Fruit fly (Drosophila melanogaster) whole organism, embryonic: ENCODE results near the gene CG46059.

Experiments
- ATbp ChIP-seq: fragments of 200-800 bp; sonication (Bioruptor generic); optimal IDR thresholded peaks from 2 replicates; lab custom pipeline; 2017; ENCODE audit warnings: missing biosample characterization, mild to moderate bottlenecking, missing genetic modification characterization, missing genetic modification reagents
- Atf3 ChIP-seq: fragments of 200-800 bp; sonication (Bioruptor generic); optimal IDR thresholded peaks from 3 replicates; lab custom pipeline; 2016; ENCODE audit warnings: missing biosample characterization, missing genetic modification characterization
- Bdp1 ChIP-seq: fragments of 200-800 bp; sonication (Bioruptor generic); optimal IDR thresholded peaks from 3 replicates; lab custom pipeline; 2016; ENCODE audit warnings: missing biosample characterization, missing genetic modification characterization
- CG12155 ChIP-seq: fragments of 200-800 bp; sonication (Bioruptor generic); optimal IDR thresholded peaks from 3 replicates; lab custom pipeline; 2016; ENCODE audit warnings: missing biosample characterization, missing genetic modification characterization
- CG13424 ChIP-seq: fragments of 200-800 bp; sonication (Bioruptor generic); optimal IDR thresholded peaks from 2 replicates; lab custom pipeline; 2019; ENCODE audit warnings: missing biosample characterization, mild to moderate bottlenecking, missing genetic modification characterization, moderate library complexity
- CG15696 ChIP-seq: fragments of 200-800 bp; sonication (Bioruptor generic); optimal IDR thresholded peaks from 2 replicates; lab custom pipeline; 2019; ENCODE audit warnings: missing biosample characterization, mild to moderate bottlenecking, missing genetic modification characterization, moderate library complexity
- CG16863 ChIP-seq: fragments of 200-800 bp; sonication (Bioruptor generic); optimal IDR thresholded peaks from 3 replicates; lab custom pipeline; 2016; ENCODE audit warnings: missing biosample characterization, missing genetic modification characterization
- CG2120 ChIP-seq: fragments of 200-800 bp; sonication (Bioruptor generic); optimal IDR thresholded peaks from 3 replicates; lab custom pipeline; 2016; ENCODE audit warnings: missing biosample characterization, missing genetic modification characterization
- CG2678 ChIP-seq: fragments of 200-800 bp; sonication (Bioruptor generic); optimal IDR thresholded peaks from 3 replicates; lab custom pipeline; 2019; ENCODE audit warnings: missing biosample characterization, mild to moderate bottlenecking, missing genetic modification characterization, moderate library complexity
- CG3847 ChIP-seq: fragments of 200-800 bp; sonication (Bioruptor generic); IDR thresholded peaks from 2 replicates; pipeline ENCODE4 v1.3.6; 2022; ENCODE audit warnings: missing biosample characterization, missing genetic modification characterization
- CG4820 ChIP-seq: fragments of 200-800 bp; sonication (Bioruptor generic); optimal IDR thresholded peaks from 3 replicates; lab custom pipeline; 2016; ENCODE audit warnings: missing biosample characterization, missing genetic modification characterization
- CG6689 ChIP-seq: fragments of 200-800 bp; sonication (Bioruptor generic); IDR thresholded peaks from 2 replicates; pipeline ENCODE4 v1.3.6; 2022; ENCODE audit warnings: missing biosample characterization, missing genetic modification characterization
- CG7745 ChIP-seq: fragments of 200-800 bp; sonication (Bioruptor generic); optimal IDR thresholded peaks from 2 replicates; lab custom pipeline; 2018; ENCODE audit warnings: missing biosample characterization, mild to moderate bottlenecking, missing genetic modification characterization, moderate library complexity
- CG7839 ChIP-seq: fragments of 200-800 bp; sonication (Bioruptor generic); optimal IDR thresholded peaks from 3 replicates; lab custom pipeline; 2018; ENCODE audit warnings: missing biosample characterization, mild to moderate bottlenecking, missing genetic modification characterization, moderate library complexity
- CG9727 ChIP-seq: fragments of 200-800 bp; sonication (Bioruptor generic); optimal IDR thresholded peaks from 3 replicates; lab custom pipeline; 2017; ENCODE audit warnings: missing biosample characterization, mild to moderate bottlenecking, missing genetic modification characterization
- Dip3 ChIP-seq: fragments of 200-800 bp; sonication (Bioruptor generic); optimal IDR thresholded peaks from 3 replicates; lab custom pipeline; 2016; ENCODE audit warnings: missing biosample characterization, missing genetic modification characterization
- Doc3 ChIP-seq: fragments of 200-800 bp; sonication (Bioruptor generic); IDR thresholded peaks from 3 replicates; pipeline ENCODE4 v1.3.6; 2022; ENCODE audit warnings: missing biosample characterization, missing genetic modification characterization; ENCODE audit not compliant: partially characterized antibody
- E2f2 ChIP-seq: fragments of 200-800 bp; sonication (Bioruptor generic); IDR thresholded peaks from 2 replicates; pipeline ENCODE4 v1.3.6; 2022; ENCODE audit warnings: missing biosample characterization, missing genetic modification characterization
- Fer3 ChIP-seq: fragments of 200-800 bp; sonication (Bioruptor generic); optimal IDR thresholded peaks from 2 replicates; lab custom pipeline; 2018; ENCODE audit warnings: missing biosample characterization, mild to moderate bottlenecking, missing genetic modification characterization, moderate library complexity
- H2.0 ChIP-seq: fragments of 200-800 bp; sonication (Bioruptor generic); IDR thresholded peaks from 2 replicates; pipeline ENCODE4 v1.3.6; 2022; ENCODE audit warnings: missing biosample characterization, missing genetic modification characterization
- HLH54F ChIP-seq: fragments of 200-800 bp; sonication (Bioruptor generic); optimal IDR thresholded peaks from 3 replicates; lab custom pipeline; 2016; ENCODE audit warnings: missing biosample characterization, missing genetic modification characterization
- Kr ChIP-seq: fragments of 200-800 bp; sonication (Bioruptor generic); optimal IDR thresholded peaks from 2 replicates; lab custom pipeline; 2017; ENCODE audit warnings: missing biosample characterization, mild to moderate bottlenecking, missing genetic modification characterization
- MTF-1 ChIP-seq: fragments of 200-800 bp; sonication (Bioruptor generic); optimal IDR thresholded peaks from 2 replicates; lab custom pipeline; 2018; ENCODE audit warnings: missing biosample characterization, mild to moderate bottlenecking, missing genetic modification characterization, borderline replicate concordance
- Nf-YC ChIP-seq: fragments of 200-800 bp; optimal IDR thresholded peaks from 3 replicates; lab custom pipeline; 2019; ENCODE audit warnings: missing biosample characterization, mild to moderate bottlenecking, missing genetic modification characterization, moderate library complexity
- PHDP ChIP-seq: fragments of 200-800 bp; sonication (Bioruptor generic); optimal IDR thresholded peaks from 3 replicates; lab custom pipeline; 2018; ENCODE audit warnings: missing biosample characterization, mild to moderate bottlenecking, missing genetic modification characterization, moderate library complexity
- Ptx1 ChIP-seq: fragments of 200-800 bp; sonication (Bioruptor generic); IDR thresholded peaks from 2 replicates; pipeline ENCODE4 v1.3.6; 2022; ENCODE audit warnings: missing biosample characterization, missing genetic modification characterization
- Ravus ChIP-seq: fragments of 200-800 bp; sonication (Bioruptor generic); IDR thresholded peaks from 2 replicates; pipeline ENCODE4 v1.3.6; 2022; ENCODE audit warnings: missing biosample characterization, missing genetic modification characterization
- Usf ChIP-seq: fragments of 200-800 bp; sonication (Bioruptor generic); optimal IDR thresholded peaks from 2 replicates; lab custom pipeline; 2017; ENCODE audit warnings: missing genotype, missing biosample characterization, missing genetic modification characterization
- ac ChIP-seq: fragments of 200-800 bp; sonication (Bioruptor generic); optimal IDR thresholded peaks from 3 replicates; lab custom pipeline; 2017; ENCODE audit warnings: missing biosample characterization, mild to moderate bottlenecking, missing genetic modification characterization
- ap ChIP-seq: fragments of 200-800 bp; sonication (Bioruptor generic); IDR thresholded peaks from 2 replicates; pipeline ENCODE4 v1.3.6; 2022; ENCODE audit warnings: missing biosample characterization, missing genetic modification characterization
- bbx ChIP-seq: fragments of 200-800 bp; sonication (Bioruptor generic); IDR thresholded peaks from 2 replicates; pipeline ENCODE4 v1.3.6; 2022; ENCODE audit warnings: missing biosample characterization, missing genetic modification characterization; ENCODE audit not compliant: partially characterized antibody
- chn ChIP-seq: fragments of 200-800 bp; sonication (Bioruptor generic); optimal IDR thresholded peaks from 2 replicates; lab custom pipeline; 2016; ENCODE audit warnings: missing biosample characterization, missing genetic modification characterization
- croc ChIP-seq: fragments of 200-800 bp; sonication (Bioruptor generic); conservative IDR thresholded peaks from 3 replicates; pipeline ENCODE4 v1.3.6; 2022; ENCODE audit warnings: missing biosample characterization, missing genetic modification characterization
- gce ChIP-seq: fragments of 200-800 bp; sonication (Bioruptor generic); IDR thresholded peaks from 3 replicates; pipeline ENCODE4 v1.3.6; 2022; ENCODE audit warnings: missing biosample characterization, missing genetic modification characterization
- grau ChIP-seq: fragments of 200-800 bp; optimal IDR thresholded peaks from 3 replicates; lab custom pipeline; 2019; ENCODE audit warnings: missing biosample characterization, mild to moderate bottlenecking, missing genetic modification characterization, moderate library complexity
- gt ChIP-seq: fragments of 200-800 bp; sonication (Bioruptor generic); IDR thresholded peaks from 2 replicates; pipeline ENCODE4 v1.3.6; 2022; ENCODE audit warnings: missing biosample characterization, missing genetic modification characterization
- lilli ChIP-seq: fragments of 200-800 bp; sonication (Bioruptor generic); optimal IDR thresholded peaks from 3 replicates; lab custom pipeline; 2016; ENCODE audit warnings: missing biosample characterization, missing genetic modification characterization
- onecut ChIP-seq: fragments of 200-800 bp; sonication (Bioruptor generic); IDR thresholded peaks from 2 replicates; pipeline ENCODE4 v1.3.6; 2022; ENCODE audit warnings: missing biosample characterization, missing genetic modification characterization
- org-1 ChIP-seq: fragments of 200-800 bp; sonication (Bioruptor generic); optimal IDR thresholded peaks from 2 replicates; lab custom pipeline; 2017; ENCODE audit warnings: missing biosample characterization, missing genetic modification characterization
- pb ChIP-seq: fragments of 200-800 bp; sonication (Bioruptor generic); optimal IDR thresholded peaks from 3 replicates; lab custom pipeline; 2016; ENCODE audit warnings: missing biosample characterization, missing genetic modification characterization
- phol ChIP-seq: fragments of 200-800 bp; sonication (Bioruptor generic); optimal IDR thresholded peaks from 3 replicates; lab custom pipeline; 2018; ENCODE audit warnings: missing biosample characterization, mild to moderate bottlenecking, missing genetic modification characterization, moderate library complexity
- ranshi ChIP-seq: fragments of 200-800 bp; sonication (Bioruptor generic); IDR thresholded peaks from 2 replicates; pipeline ENCODE4 v1.3.6; 2022; ENCODE audit warnings: missing biosample characterization, missing genetic modification characterization
- ro ChIP-seq: fragments of 200-800 bp; sonication (Bioruptor generic); IDR thresholded peaks from 2 replicates; pipeline ENCODE4 v1.3.6; 2022; ENCODE audit warnings: missing biosample characterization, missing genetic modification characterization
- seq ChIP-seq: fragments of 200-800 bp; sonication (Bioruptor generic); IDR thresholded peaks from 2 replicates; pipeline ENCODE4 v1.3.6; 2022; ENCODE audit warnings: missing biosample characterization, missing genetic modification characterization
- so ChIP-seq: fragments of 200-800 bp; sonication (Bioruptor generic); IDR thresholded peaks from 3 replicates; pipeline ENCODE4 v1.3.6; 2022; ENCODE audit warnings: missing biosample characterization, missing genetic modification characterization
- sob ChIP-seq: fragments of 200-800 bp; sonication (Bioruptor generic); IDR thresholded peaks from 2 replicates; pipeline ENCODE4 v1.3.6; 2022; ENCODE audit warnings: missing biosample characterization, missing genetic modification characterization
- tio ChIP-seq: fragments of 200-800 bp; sonication (Bioruptor generic); optimal IDR thresholded peaks from 2 replicates; lab custom pipeline; 2017; ENCODE audit warnings: missing biosample characterization, missing genetic modification characterization, inconsistent platforms
- unc-4 ChIP-seq: fragments of 200-800 bp; sonication (Bioruptor generic); IDR thresholded peaks from 2 replicates; pipeline ENCODE4 v1.3.6; 2022; ENCODE audit warnings: missing biosample characterization, missing genetic modification characterization; ENCODE audit not compliant: partially characterized antibody
- unpg ChIP-seq: fragments of 200-800 bp; sonication (Bioruptor generic); optimal IDR thresholded peaks from 3 replicates; lab custom pipeline; 2018; ENCODE audit warnings: missing biosample characterization, mild to moderate bottlenecking, missing genetic modification characterization, moderate library complexity

CG46059 gene

dm6 chr2L:19183687-19184086, at the start of gene CG46059:
TSS of gene CG46059 (minus strand) at chr2L:19183787.
- TF ChIP-seq CG12155 (GFP tag; lab: Kevin White, UChicago) (no peak), Kr (GFP tag; lab: Kevin White, UChicago) (no peak), gt (GFP tag; lab: Robert Waterston, UW) (no peak), Nf-YC (tag; lab: Kevin White, UChicago) (no peak), CG6689 (GFP tag; lab: Robert Waterston, UW) (no peak), Ravus (GFP tag; lab: Robert Waterston, UW) (no peak), pb (GFP tag; lab: Kevin White, UChicago) (no peak), H2.0 (GFP tag; lab: Robert Waterston, UW) (no peak), bbx (no peak), CG13424 (tag; lab: Kevin White, UChicago) (no peak), unc-4 (GFP tag; lab: Robert Waterston, UW) (no peak), croc (GFP tag; lab: Robert Waterston, UW) (no peak), ro (no peak)

- TF ChIP-seq Ptx1 (GFP tag; lab: Robert Waterston, UW) (peak; percentile 16; the same call in 1 of the 2 replicates), gce (GFP tag; lab: Robert Waterston, UW) (no peak), chn (GFP tag; lab: Kevin White, UChicago) (peak; percentile 53), MTF-1 (no peak), so (GFP tag; lab: Robert Waterston, UW) (no peak), Doc3 (GFP tag; lab: Robert Waterston, UW) (no peak), CG2120 (GFP tag; lab: Kevin White, UChicago) (peak; percentile 63), CG9727 (GFP tag; lab: Kevin White, UChicago) (peak; percentile 53), unc-4 (GFP tag; lab: Robert Waterston, UW) (no peak), CG2678 (tag; lab: Kevin White, UChicago) (peak; percentile 47), CG16863 (GFP tag; lab: Kevin White, UChicago) (peak; percentile 14), sob (GFP tag; lab: Robert Waterston, UW) (peak; percentile 39), grau (tag; lab: Kevin White, UChicago) (peak; percentile 47), org-1 (GFP tag; lab: Kevin White, UChicago) (peak; percentile 15), seq (0 out of 2 replicates have a peak, but pooled peaks have one; percentile 36), lilli (GFP tag; lab: Kevin White, UChicago) (peak; percentile 15), tio (no peak), Bdp1 (GFP tag; lab: Kevin White, UChicago) (peak; percentile 1), phol (peak; percentile 2), HLH54F (GFP tag; lab: Kevin White, UChicago) (peak; percentile 16), ap (GFP tag; lab: Robert Waterston, UW) (0 out of 2 replicates have a peak, but pooled peaks have one; percentile 31), onecut (peak; percentile 14; the same call in 1 of the 2 replicates), CG4820 (GFP tag; lab: Kevin White, UChicago) (no peak), Atf3 (GFP tag; lab: Kevin White, UChicago) (peak; percentile 1), ATbp (GFP tag; lab: Kevin White, UChicago) (peak; percentile 17), H2.0 (GFP tag; lab: Robert Waterston, UW) (peak; percentile 12; the same call in 1 of the 2 replicates), ranshi (0 out of 2 replicates have a peak, but pooled peaks have one; percentile 6), Usf (peak; percentile 6), Fer3 (tag; lab: Kevin White, UChicago) (peak; percentile 3), CG7839 (tag; lab: Kevin White, UChicago) (peak; percentile 47), Dip3 (GFP tag; lab: Kevin White, UChicago) (peak; percentile 33), E2f2 (GFP tag; lab: Robert Waterston, UW) (peak; percentile 7; the same call in 1 of the 2 replicates), ac (GFP tag; lab: Kevin White, UChicago) (peak; percentile 4), CG7745 (tag; lab: Kevin White, UChicago) (no peak), CG6689 (GFP tag; lab: Robert Waterston, UW) (0 out of 2 replicates have a peak, but pooled peaks have one; percentile 22), PHDP (peak; percentile 1), CG15696 (peak; percentile 56), CG3847 (GFP tag; lab: Robert Waterston, UW) (0 out of 2 replicates have a peak, but pooled peaks have one; percentile 14), unpg (GFP tag; lab: Kevin White, UChicago) (peak; percentile 40)
Observed at dm6 chr2L:19233300-19233699, 49.7 kb upstream of the CG46059 start.
